Worm (Caenorhabditis elegans): ENCODE data around the gene pax-1.
A peak's percentile ranks its signal among the peaks of the same experiment; 100 is the strongest.

The pax-1 gene

DNA sequence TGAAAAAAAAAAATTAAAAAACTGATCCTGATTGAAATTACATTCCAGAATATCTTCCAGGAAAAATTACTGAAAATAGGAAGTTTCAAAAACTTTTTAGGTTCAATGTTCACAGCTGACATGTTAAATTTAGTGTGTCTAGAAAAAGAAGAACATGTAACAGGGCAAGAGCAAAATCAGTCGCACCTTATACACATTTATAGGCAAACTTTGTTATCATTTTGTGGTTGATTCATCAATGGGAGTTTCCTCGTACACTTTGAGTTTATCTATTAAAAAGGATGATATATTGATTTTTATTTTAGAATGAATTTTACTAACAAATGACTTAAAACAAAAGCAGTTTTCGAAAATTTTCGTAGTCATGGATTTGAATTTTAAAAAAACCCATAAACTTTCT lies 18.5 kb downstream of the pax-1 start:
- TF ChIP-seq M03D4.4 (tag; optimal IDR thresholded peaks at IDR 0.05) (no peak), cnd-1 (tag; optimal IDR thresholded peaks at IDR 0.05) (no peak), hlh-1 (tag; optimal IDR thresholded peaks at IDR 0.05) (no peak), mls-2 (tag; optimal IDR thresholded peaks at IDR 0.05) (no peak), nhr-28 (tag; optimal IDR thresholded peaks at IDR 0.05) (no peak), zip-8 (tag; optimal IDR thresholded peaks at IDR 0.05) (no peak), ham-2 (GFP tag; optimal IDR thresholded peaks at IDR 0.05) (no peak), unc-39 (tag; optimal IDR thresholded peaks at IDR 0.05) (no peak), snpc-4 (tag; optimal IDR thresholded peaks at IDR 0.05) (no peak), tbx-8 (GFP tag; optimal IDR thresholded peaks at IDR 0.05) (no peak), ceh-43 (GFP tag; optimal IDR thresholded peaks at IDR 0.05) (no peak), drap-1 (GFP tag; optimal IDR thresholded peaks at IDR 0.05) (no peak), mep-1 (tag; optimal IDR thresholded peaks at IDR 0.05) (no peak), flh-1 (GFP tag; optimal IDR thresholded peaks at IDR 0.05) (no peak)

DNA sequence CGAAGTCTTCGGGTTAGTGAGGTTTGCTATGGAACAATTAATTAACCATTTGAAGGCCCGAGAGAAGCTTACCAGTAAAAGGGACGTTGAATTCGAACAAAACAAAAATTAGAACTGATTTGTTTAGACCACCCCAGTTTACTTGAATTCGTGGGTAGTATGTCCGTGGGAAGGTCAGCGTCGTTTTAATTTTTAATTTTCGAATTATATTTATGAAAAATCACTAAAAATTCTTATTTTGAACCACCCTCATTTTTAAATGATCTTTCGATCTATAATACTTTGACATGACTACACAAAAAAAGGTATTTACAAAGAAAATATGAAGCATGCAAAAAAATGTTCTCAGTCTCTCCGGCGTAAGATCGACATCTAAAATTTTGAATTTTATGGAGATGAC lies 20.7 kb downstream of the pax-1 start, which contains the start of gene C16D9.5:
TSS of gene C16D9.5 (minus strand) at position 101 of the 400 bp plus-strand sequence.
- TF ChIP-seq unc-39 (tag; optimal IDR thresholded peaks at IDR 0.05) (no peak), unc-62 (GFP tag; optimal IDR thresholded peaks at IDR 0.05) (no peak), nhr-28 (tag; optimal IDR thresholded peaks at IDR 0.05) (no peak), ces-1 (GFP tag; optimal IDR thresholded peaks at IDR 0.05) (no peak), blmp-1 (tag; optimal IDR thresholded peaks at IDR 0.05) (no peak), ceh-83 (GFP tag; optimal IDR thresholded peaks at IDR 0.05) (no peak), lin-32 (GFP tag; optimal IDR thresholded peaks at IDR 0.05) (no peak), nhr-237 (tag; optimal IDR thresholded peaks at IDR 0.05) (no peak)

ce11 chrV:8247311-8248105 lies 22.8 kb downstream of the pax-1 start:
- TF ChIP-seq flh-1 (GFP tag; optimal IDR thresholded peaks at IDR 0.05) (no peak), ceh-83 (GFP tag; optimal IDR thresholded peaks at IDR 0.05) (peak; percentile 71), hlh-1 (tag; optimal IDR thresholded peaks at IDR 0.05) (peak; percentile 43)

DNA sequence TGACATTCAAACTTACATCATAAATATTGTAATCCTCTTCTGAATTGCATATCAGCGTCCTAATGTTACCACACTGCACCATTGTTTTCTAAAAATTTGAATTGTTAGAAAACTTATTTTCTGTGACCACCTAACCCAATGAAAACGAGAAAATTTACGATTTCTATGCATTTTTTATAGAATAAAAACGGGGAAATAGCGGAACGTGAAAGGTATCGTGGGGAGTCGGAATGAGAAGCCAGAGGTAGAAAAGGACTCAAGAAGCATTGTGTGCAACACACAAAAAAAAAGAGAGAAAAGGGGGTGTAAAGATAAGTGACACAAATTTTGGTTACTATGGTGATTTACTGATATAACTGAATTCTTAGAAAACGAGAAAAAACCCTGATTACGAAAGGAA lies 25.5 kb downstream of the pax-1 start, which contains the start of gene C16D9.6:
TSS of gene C16D9.6 (minus strand) at position 101 of the 400 bp plus-strand sequence.
- TF ChIP-seq mls-2 (tag; optimal IDR thresholded peaks at IDR 0.05) (no peak), cnd-1 (tag; optimal IDR thresholded peaks at IDR 0.05) (no peak)

ce11 chrV:8251075-8251474 lies 26.3 kb downstream of the pax-1 start:
- TF ChIP-seq cnd-1 (tag; optimal IDR thresholded peaks at IDR 0.05) (no peak), ceh-83 (GFP tag; optimal IDR thresholded peaks at IDR 0.05) (no peak), unc-39 (tag; optimal IDR thresholded peaks at IDR 0.05) (no peak), nhr-2 (tag; optimal IDR thresholded peaks at IDR 0.05) (no peak), nhr-28 (tag; optimal IDR thresholded peaks at IDR 0.05) (no peak), mls-2 (tag; optimal IDR thresholded peaks at IDR 0.05) (no peak), tbx-8 (GFP tag; optimal IDR thresholded peaks at IDR 0.05) (no peak), ham-2 (GFP tag; optimal IDR thresholded peaks at IDR 0.05) (no peak), pha-4 (tag; optimal IDR thresholded peaks at IDR 0.05) (no peak), unc-120 (tag; optimal IDR thresholded peaks at IDR 0.05; ENCODE audit: poor library complexity, severe bottlenecking) (no peak), ceh-43 (GFP tag; optimal IDR thresholded peaks at IDR 0.05) (no peak), elt-3 (tag; optimal IDR thresholded peaks at IDR 0.05) (no peak)

DNA sequence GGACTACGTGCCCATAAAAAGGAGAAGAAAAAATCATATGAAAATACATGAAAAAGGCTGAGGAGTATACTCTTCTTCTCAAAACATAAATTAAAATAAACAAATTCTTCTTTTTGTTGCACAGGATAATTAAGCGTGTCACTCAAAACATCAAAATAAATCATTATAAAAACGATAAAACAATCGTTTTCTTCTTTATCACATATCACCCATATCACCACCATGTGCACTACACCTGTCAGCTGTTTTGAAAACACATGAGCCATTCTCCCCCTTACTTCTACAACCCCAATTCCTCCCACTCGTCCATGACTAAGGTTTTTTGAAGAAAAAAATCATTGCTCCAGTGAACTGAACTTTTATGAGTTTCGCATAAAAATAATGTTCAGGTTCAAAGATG lies 27.8 kb downstream of the pax-1 start:
- TF ChIP-seq ceh-39 (tag; optimal IDR thresholded peaks at IDR 0.05) = no peak
- no peak for TF ChIP-seq ceh-83 (GFP tag; optimal IDR thresholded peaks at IDR 0.05)
- no peak for TF ChIP-seq ztf-11 (tag; optimal IDR thresholded peaks at IDR 0.05)
- no peak for TF ChIP-seq cnd-1 (tag; optimal IDR thresholded peaks at IDR 0.05)
- no peak for TF ChIP-seq blmp-1 (tag; optimal IDR thresholded peaks at IDR 0.05)
- TF ChIP-seq mls-2 (tag; optimal IDR thresholded peaks at IDR 0.05) = no peak
- peak; percentile 84 for TF ChIP-seq unc-62 (GFP tag; optimal IDR thresholded peaks at IDR 0.05)
- TF ChIP-seq nhr-28 (tag; optimal IDR thresholded peaks at IDR 0.05) = no peak
- no peak for TF ChIP-seq unc-39 (tag; optimal IDR thresholded peaks at IDR 0.05)
- no peak for TF ChIP-seq zip-8 (tag; optimal IDR thresholded peaks at IDR 0.05)
- TF ChIP-seq hlh-1 (tag; optimal IDR thresholded peaks at IDR 0.05) = peak; percentile 15
- peak; percentile 53 for TF ChIP-seq mab-5 (tag; optimal IDR thresholded peaks at IDR 0.05)
